Worm (Caenorhabditis elegans): ENCODE measurements around the gene dhs-5.

- TF ChIP-seq him-1 (tag; optimal IDR thresholded peaks at IDR 0.05) = no peak
- TF ChIP-seq dao-5 (tag; optimal IDR thresholded peaks at IDR 0.05) = no peak
- TF ChIP-seq W03F9.2 (tag; optimal IDR thresholded peaks at IDR 0.05) = no peak
These were observed 28.0 kb upstream of the dhs-5 start, which contains the start of gene F07F6.8 for ce11 chrII:5425633-5426032.
